Fruit fly (Drosophila melanogaster): ENCODE measurements around the gene Cpr72Ea.

The Cpr72Ea gene

dm6 chr3L:16334876-16335275 lies 27.5 kb upstream of the Cpr72Ea start:
- TF ChIP-seq Mnt (GFP tag; optimal IDR thresholded peaks at IDR 0.05) (no peak), cnc (optimal IDR thresholded peaks at IDR 0.05) (no peak)

dm6 chr3L:16337739-16338138 lies 24.7 kb upstream of the Cpr72Ea start:
- TF ChIP-seq Hr96 (GFP tag; optimal IDR thresholded peaks at IDR 0.05) (no peak), CG7101 (tag; optimal IDR thresholded peaks at IDR 0.05) (no peak), kay (GFP tag; ENCODE audit: borderline replicate concordance) (no peak), CG33017 (tag; optimal IDR thresholded peaks at IDR 0.05) (no peak), toe (GFP tag; optimal IDR thresholded peaks at IDR 0.05) (no peak), CG11617 (GFP tag; optimal IDR thresholded peaks at IDR 0.05) (no peak), CG1620 (GFP tag; optimal IDR thresholded peaks at IDR 0.05) (no peak), cic (GFP tag; optimal IDR thresholded peaks at IDR 0.05) (no peak), Mnt (GFP tag; optimal IDR thresholded peaks at IDR 0.05) (no peak), tj (GFP tag; optimal IDR thresholded peaks at IDR 0.05) (no peak), pad (GFP tag; optimal IDR thresholded peaks at IDR 0.05) (no peak), cnc (optimal IDR thresholded peaks at IDR 0.05) (no peak), Clk (GFP tag; optimal IDR thresholded peaks at IDR 0.05) (no peak), CG5204 (GFP tag; optimal IDR thresholded peaks at IDR 0.05) (no peak), CG14711 (tag; optimal IDR thresholded peaks at IDR 0.05) (no peak), CG12768 (GFP tag; optimal IDR thresholded peaks at IDR 0.05) (no peak)

dm6 chr3L:16338703-16339102 lies 23.7 kb upstream of the Cpr72Ea start, which contains the start of gene CG4998:
Gene CG4998 (plus strand): TSS chr3L:16339003.
- TF ChIP-seq CG7101 (tag; optimal IDR thresholded peaks at IDR 0.05) (no peak), Crg-1 (GFP tag; optimal IDR thresholded peaks at IDR 0.05) (no peak), kay (GFP tag; ENCODE audit: borderline replicate concordance) (no peak), CG7045 (GFP tag; optimal IDR thresholded peaks at IDR 0.05) (no peak), CG14711 (tag; optimal IDR thresholded peaks at IDR 0.05) (no peak), ovo (GFP tag; optimal IDR thresholded peaks at IDR 0.05) (no peak), Hr96 (GFP tag; optimal IDR thresholded peaks at IDR 0.05) (no peak), Clk (GFP tag; optimal IDR thresholded peaks at IDR 0.05) (no peak), toe (GFP tag; optimal IDR thresholded peaks at IDR 0.05) (no peak), tj (GFP tag; optimal IDR thresholded peaks at IDR 0.05) (no peak), CG12768 (GFP tag; optimal IDR thresholded peaks at IDR 0.05) (no peak), CG5204 (GFP tag; optimal IDR thresholded peaks at IDR 0.05) (no peak), CG33017 (tag; optimal IDR thresholded peaks at IDR 0.05) (no peak), pad (GFP tag; optimal IDR thresholded peaks at IDR 0.05) (no peak), Mnt (GFP tag; optimal IDR thresholded peaks at IDR 0.05) (no peak), cic (GFP tag; optimal IDR thresholded peaks at IDR 0.05) (no peak), bab1 (GFP tag; optimal IDR thresholded peaks at IDR 0.05) (no peak)

dm6 chr3L:16339463-16339862 lies 22.9 kb upstream of the Cpr72Ea start:
- TF ChIP-seq CG1620 (GFP tag; optimal IDR thresholded peaks at IDR 0.05) = no peak
- TF ChIP-seq CG5204 (GFP tag; optimal IDR thresholded peaks at IDR 0.05) = no peak
- no peak for TF ChIP-seq CG7101 (tag; optimal IDR thresholded peaks at IDR 0.05)
- no peak for TF ChIP-seq kay (GFP tag; ENCODE audit: borderline replicate concordance)
- no peak for TF ChIP-seq Hr96 (GFP tag; optimal IDR thresholded peaks at IDR 0.05)
- TF ChIP-seq CG33017 (tag; optimal IDR thresholded peaks at IDR 0.05) = no peak
- TF ChIP-seq Clk (GFP tag; optimal IDR thresholded peaks at IDR 0.05) = no peak
- TF ChIP-seq cnc (optimal IDR thresholded peaks at IDR 0.05) = no peak
- no peak for TF ChIP-seq CG7045 (GFP tag; optimal IDR thresholded peaks at IDR 0.05)
- TF ChIP-seq ovo (GFP tag; optimal IDR thresholded peaks at IDR 0.05) = no peak
- no peak for TF ChIP-seq pad (GFP tag; optimal IDR thresholded peaks at IDR 0.05)
- no peak for TF ChIP-seq bab1 (GFP tag; optimal IDR thresholded peaks at IDR 0.05)
- TF ChIP-seq CG11617 (GFP tag; optimal IDR thresholded peaks at IDR 0.05) = no peak
- no peak for TF ChIP-seq CG14711 (tag; optimal IDR thresholded peaks at IDR 0.05)
- TF ChIP-seq tj (GFP tag; optimal IDR thresholded peaks at IDR 0.05) = no peak
- TF ChIP-seq CG12768 (GFP tag; optimal IDR thresholded peaks at IDR 0.05) = no peak
- TF ChIP-seq Crg-1 (GFP tag; optimal IDR thresholded peaks at IDR 0.05) = no peak
- TF ChIP-seq cic (GFP tag; optimal IDR thresholded peaks at IDR 0.05) = no peak

- no peak for TF ChIP-seq cnc (optimal IDR thresholded peaks at IDR 0.05)
- no peak for TF ChIP-seq CG1620 (GFP tag; optimal IDR thresholded peaks at IDR 0.05)
- TF ChIP-seq bab1 (GFP tag; optimal IDR thresholded peaks at IDR 0.05) = no peak
- no peak for TF ChIP-seq tj (GFP tag; optimal IDR thresholded peaks at IDR 0.05)
- TF ChIP-seq toe (GFP tag; optimal IDR thresholded peaks at IDR 0.05) = no peak
- TF ChIP-seq cic (GFP tag; optimal IDR thresholded peaks at IDR 0.05) = no peak
- TF ChIP-seq CG5204 (GFP tag; optimal IDR thresholded peaks at IDR 0.05) = no peak
- TF ChIP-seq CG33017 (tag; optimal IDR thresholded peaks at IDR 0.05) = no peak
- TF ChIP-seq ovo (GFP tag; optimal IDR thresholded peaks at IDR 0.05) = no peak
- no peak for TF ChIP-seq CG7045 (GFP tag; optimal IDR thresholded peaks at IDR 0.05)
- no peak for TF ChIP-seq CG14711 (tag; optimal IDR thresholded peaks at IDR 0.05)
- TF ChIP-seq pad (GFP tag; optimal IDR thresholded peaks at IDR 0.05) = no peak
- TF ChIP-seq kay (GFP tag; ENCODE audit: borderline replicate concordance) = no peak
- no peak for TF ChIP-seq CG11617 (GFP tag; optimal IDR thresholded peaks at IDR 0.05)
- TF ChIP-seq CG7101 (tag; optimal IDR thresholded peaks at IDR 0.05) = no peak
- TF ChIP-seq CG12768 (GFP tag; optimal IDR thresholded peaks at IDR 0.05) = no peak
- TF ChIP-seq Crg-1 (GFP tag; optimal IDR thresholded peaks at IDR 0.05) = no peak
- TF ChIP-seq Hr96 (GFP tag; optimal IDR thresholded peaks at IDR 0.05) = no peak
Measured at dm6 chr3L:16339873-16340272, 22.5 kb upstream of the Cpr72Ea start.

- no peak for TF ChIP-seq Mnt (GFP tag; optimal IDR thresholded peaks at IDR 0.05)
- no peak for TF ChIP-seq CG7101 (tag; optimal IDR thresholded peaks at IDR 0.05)
- no peak for TF ChIP-seq tj (GFP tag; optimal IDR thresholded peaks at IDR 0.05)
- no peak for TF ChIP-seq Hr96 (GFP tag; optimal IDR thresholded peaks at IDR 0.05)
- no peak for TF ChIP-seq bab1 (GFP tag; optimal IDR thresholded peaks at IDR 0.05)
- no peak for TF ChIP-seq ovo (GFP tag; optimal IDR thresholded peaks at IDR 0.05)
- no peak for TF ChIP-seq CG12768 (GFP tag; optimal IDR thresholded peaks at IDR 0.05)
- TF ChIP-seq cic (GFP tag; optimal IDR thresholded peaks at IDR 0.05) = no peak
- TF ChIP-seq CG33017 (tag; optimal IDR thresholded peaks at IDR 0.05) = no peak
- TF ChIP-seq CG1620 (GFP tag; optimal IDR thresholded peaks at IDR 0.05) = no peak
Measured at dm6 chr3L:16346023-16346422, 16.4 kb upstream of the Cpr72Ea start, which contains the start of gene CG33257. Gene CG33257 (plus strand): TSS chr3L:16346323.

All from whole organism, adult.